Worm (Caenorhabditis elegans): Measurements from ENCODE around the gene best-13.

The best-13 gene

DNA sequence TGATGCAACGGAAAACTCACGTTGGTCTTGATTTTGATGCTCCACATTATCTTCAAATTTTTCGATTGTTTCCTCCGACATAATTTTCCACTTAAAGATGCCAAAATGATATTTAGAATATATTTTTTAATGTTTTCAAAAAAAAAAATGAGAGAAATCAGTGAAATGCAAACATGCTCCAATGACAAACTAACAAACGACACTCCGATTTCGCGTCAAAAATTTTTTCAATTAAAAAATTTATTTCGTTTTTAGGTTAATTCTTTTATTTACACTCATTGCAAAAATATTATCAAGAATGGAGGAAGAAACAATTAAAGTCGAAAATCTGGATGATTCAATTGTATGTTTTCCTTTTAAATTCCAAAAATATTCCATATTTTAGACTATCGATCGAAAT lies 28.3 kb downstream of the best-13 start, which contains the start of the genes trmt-10A and F25H8.2:
Gene trmt-10A, minus strand, starts transcription at position 159 of the 400 bp plus-strand sequence.
Gene F25H8.2, plus strand, starts transcription at position 181 of the 400 bp plus-strand sequence.
- no peak for TF ChIP-seq ceh-20 (GFP tag; IDR thresholded peaks at IDR 0.05)
- TF ChIP-seq ceh-28 (tag; optimal IDR thresholded peaks at IDR 0.05) = no peak
- peak; percentile 65 for TF ChIP-seq nhr-77 (tag; optimal IDR thresholded peaks at IDR 0.05)
- TF ChIP-seq dve-1 (tag; optimal IDR thresholded peaks at IDR 0.05; ENCODE audit: insufficient read depth) = peak; percentile 7
- no peak for TF ChIP-seq unc-39 (tag; optimal IDR thresholded peaks at IDR 0.05)
- TF ChIP-seq Y48G9A.11 (GFP tag; IDR thresholded peaks at IDR 0.05) = no peak
- no peak for TF ChIP-seq spr-3 (GFP tag; optimal IDR thresholded peaks at IDR 0.05)
- no peak for TF ChIP-seq nhr-41 (GFP tag; IDR thresholded peaks at IDR 0.05)
- TF ChIP-seq aha-1 (tag) = peak; percentile 30
- no peak for TF ChIP-seq F26F4.8 (GFP tag; conservative IDR thresholded peaks at IDR 0.05)
- TF ChIP-seq T20F7.1 (GFP tag; optimal IDR thresholded peaks at IDR 0.05) = peak; percentile 90
- no peak for TF ChIP-seq ztf-11 (tag; optimal IDR thresholded peaks at IDR 0.05)
- TF ChIP-seq tra-1 (GFP tag; IDR thresholded peaks at IDR 0.05) = no peak
- TF ChIP-seq rbr-2 (tag; optimal IDR thresholded peaks at IDR 0.05) = peak; percentile 28
- peak; percentile 89 for TF ChIP-seq lin-38 (GFP tag; IDR thresholded peaks at IDR 0.05)
- peak; percentile 18 for TF ChIP-seq nhr-28 (tag; optimal IDR thresholded peaks at IDR 0.05)
- no peak for TF ChIP-seq ceh-62 (tag; optimal IDR thresholded peaks at IDR 0.05)
- peak; percentile 44 for TF ChIP-seq dpl-1 (GFP tag; optimal IDR thresholded peaks at IDR 0.05)
- TF ChIP-seq ZK337.2 (GFP tag; IDR thresholded peaks at IDR 0.05) = no peak
- TF ChIP-seq jun-1 (tag; optimal IDR thresholded peaks at IDR 0.05) = no peak
- no peak for TF ChIP-seq snpc-1.2 (GFP tag; IDR thresholded peaks at IDR 0.05)
- peak; percentile 16 for TF ChIP-seq nhr-6 (tag; optimal IDR thresholded peaks at IDR 0.05)

ce11 chrIV:9933580-9933979 lies 29.9 kb downstream of the best-13 start, which contains the start of gene spe-29:
Gene spe-29, plus strand, starts transcription at chrIV:9933880.
- TF ChIP-seq lin-15B (tag; optimal IDR thresholded peaks at IDR 0.05) = no peak
- TF ChIP-seq set-16 (GFP tag; IDR thresholded peaks at IDR 0.05) = 0 out of 2 replicates have a peak, but pooled peaks have one; percentile 18

ce11 chrIV:9943214-9943613 lies 39.5 kb downstream of the best-13 start:
- TF ChIP-seq sdz-12 (GFP tag; optimal IDR thresholded peaks at IDR 0.05) = no peak
- peak in 1 of 2 experiments; percentile 99 for TF ChIP-seq unc-62 (GFP tag; optimal IDR thresholded peaks at IDR 0.05 in 1 of 2)
- no peak for TF ChIP-seq unc-62 (tag; optimal IDR thresholded peaks at IDR 0.05)

DNA sequence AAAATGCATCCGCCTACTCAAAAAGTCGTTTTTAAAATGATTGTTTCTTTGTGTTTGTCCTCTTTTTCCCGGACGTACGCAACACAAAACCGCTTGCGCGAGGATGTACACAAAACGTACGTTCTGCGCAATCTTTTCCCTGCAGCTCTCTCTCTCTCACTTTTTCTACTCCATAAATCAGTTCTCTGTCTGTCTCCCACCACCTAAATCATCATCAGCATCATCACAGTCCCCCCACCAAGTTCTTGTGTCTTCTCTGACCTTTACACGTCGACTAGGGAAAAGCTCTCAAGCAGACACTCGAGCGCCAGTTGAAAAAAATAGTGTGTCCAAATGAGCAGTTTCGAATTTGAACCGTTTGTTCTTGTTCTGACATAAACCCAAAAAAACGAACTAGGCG lies 40.6 kb downstream of the best-13 start:
- no peak for TF ChIP-seq egl-27 (tag; optimal IDR thresholded peaks at IDR 0.05)
- TF ChIP-seq Y48G9A.11 (GFP tag; IDR thresholded peaks at IDR 0.05) = no peak
- TF ChIP-seq hmg-1.1 (GFP tag; IDR thresholded peaks at IDR 0.05) = no peak
- TF ChIP-seq spr-3 (GFP tag; optimal IDR thresholded peaks at IDR 0.05) = no peak
- TF ChIP-seq snpc-4 (tag; optimal IDR thresholded peaks at IDR 0.05) = no peak

DNA sequence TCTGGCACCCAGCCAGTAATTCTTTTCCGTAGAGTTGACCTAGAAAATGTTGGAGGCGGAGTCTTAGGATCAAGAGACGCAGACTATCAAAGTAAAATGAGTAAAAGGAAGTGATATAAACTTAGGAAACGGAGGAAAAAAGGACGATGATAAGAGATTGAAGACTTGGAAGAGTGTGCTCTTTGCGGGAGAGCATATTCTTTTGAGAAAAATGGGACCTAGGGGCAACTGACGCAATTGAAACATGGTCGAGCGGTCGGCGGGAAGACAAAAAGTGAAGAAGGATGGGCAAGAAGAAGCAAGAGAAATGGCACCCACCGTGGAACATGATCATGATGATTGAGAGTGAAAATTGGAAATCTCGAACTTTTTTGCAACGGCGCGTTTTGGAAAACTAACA lies 44.3 kb downstream of the best-13 start:
- TF ChIP-seq hlh-11 (tag; optimal IDR thresholded peaks at IDR 0.05) (peak; percentile 34), unc-62 (GFP tag; optimal IDR thresholded peaks at IDR 0.05 in 1 of 2) (peak in 1 of 2 experiments; percentile 86), unc-62 (tag; optimal IDR thresholded peaks at IDR 0.05) (no peak), Y105C5A.15 (GFP tag; IDR thresholded peaks at IDR 0.05) (no peak), nhr-11 (tag; optimal IDR thresholded peaks at IDR 0.05) (peak; percentile 53)

ce11 chrIV:9953333-9953732 lies 49.6 kb downstream of the best-13 start, which contains the start of gene gon-1:
Gene gon-1, minus strand, starts transcription at chrIV:9953433.
- TF ChIP-seq unc-62 (GFP tag; optimal IDR thresholded peaks at IDR 0.05 in 1 of 2) (no peak), unc-62 (tag; optimal IDR thresholded peaks at IDR 0.05) (no peak), fkh-10 (GFP tag; optimal IDR thresholded peaks at IDR 0.05) (no peak), php-3 (GFP tag; IDR thresholded peaks at IDR 0.05) (no peak), ceh-62 (tag; optimal IDR thresholded peaks at IDR 0.05) (no peak), aly-2 (tag; optimal IDR thresholded peaks at IDR 0.05) (no peak), set-16 (GFP tag; IDR thresholded peaks at IDR 0.05) (no peak), daf-8 (GFP tag; IDR thresholded peaks at IDR 0.05) (no peak), ztf-7 (tag; optimal IDR thresholded peaks at IDR 0.05) (no peak), lin-13 (GFP tag; optimal IDR thresholded peaks at IDR 0.05) (no peak), hlh-30 (tag; optimal IDR thresholded peaks at IDR 0.05; ENCODE audit: insufficient read depth) (no peak), daf-19 (GFP tag; conservative IDR thresholded peaks at IDR 0.05) (no peak), nhr-76 (tag; optimal IDR thresholded peaks at IDR 0.05) (no peak), ces-1 (GFP tag; optimal IDR thresholded peaks at IDR 0.05) (no peak), lir-3 (tag; optimal IDR thresholded peaks at IDR 0.05) (no peak), ceh-32 (tag; optimal IDR thresholded peaks at IDR 0.05; ENCODE audit: poor library complexity) (no peak)

All from whole organism, L4 larva.